Fruit fly (Drosophila melanogaster) whole organism, embryonic: ENCODE results near the gene nmo.

ENCODE experiments used
- C15 ChIP-seq: fragments of 200-800 bp; sonication (Bioruptor generic); IDR thresholded peaks from 3 replicates; pipeline ENCODE4 v1.3.6; 2022; ENCODE audit warnings: missing biosample characterization, missing genetic modification characterization
- CG10431 ChIP-seq: fragments of 200-800 bp; sonication (Bioruptor generic); optimal IDR thresholded peaks from 3 replicates; lab custom pipeline; 2018; ENCODE audit warnings: missing biosample characterization, mild to moderate bottlenecking, missing genetic modification characterization
- CG10462 ChIP-seq: fragments of 200-800 bp; sonication (Bioruptor generic); optimal IDR thresholded peaks from 2 replicates; lab custom pipeline; 2016; ENCODE audit warnings: missing biosample characterization, missing genetic modification characterization
- CG11093 ChIP-seq: fragments of 200-800 bp; sonication (Bioruptor generic); IDR thresholded peaks from 3 replicates; pipeline ENCODE4 v1.3.6; 2022; ENCODE audit warnings: missing biosample characterization, missing genetic modification characterization
- CG12155 ChIP-seq: fragments of 200-800 bp; sonication (Bioruptor generic); optimal IDR thresholded peaks from 3 replicates; lab custom pipeline; 2016; ENCODE audit warnings: missing biosample characterization, missing genetic modification characterization
- CG15011 ChIP-seq: fragments of 200-800 bp; sonication (Bioruptor generic); optimal IDR thresholded peaks from 3 replicates; lab custom pipeline; 2018; ENCODE audit warnings: missing biosample characterization, mild to moderate bottlenecking, missing genetic modification characterization
- CG17186 ChIP-seq: fragments of 200-800 bp; sonication (Bioruptor generic); optimal IDR thresholded peaks from 3 replicates; lab custom pipeline; 2017; ENCODE audit warnings: missing biosample characterization, missing genetic modification reagents, missing genetic modification characterization
- CG1792 ChIP-seq: fragments of 200-800 bp; sonication (Bioruptor generic); optimal IDR thresholded peaks from 2 replicates; lab custom pipeline; 2016; ENCODE audit warnings: missing biosample characterization, missing genetic modification characterization
- CG2678 ChIP-seq: fragments of 200-800 bp; sonication (Bioruptor generic); optimal IDR thresholded peaks from 3 replicates; lab custom pipeline; 2019; ENCODE audit warnings: missing biosample characterization, mild to moderate bottlenecking, missing genetic modification characterization, moderate library complexity
- CG30403 ChIP-seq: fragments of 200-800 bp; sonication (Bioruptor generic); optimal IDR thresholded peaks from 3 replicates; lab custom pipeline; 2016; ENCODE audit warnings: missing biosample characterization, missing genetic modification characterization
- CG42726 ChIP-seq: fragments of 200-800 bp; sonication (Bioruptor generic); IDR thresholded peaks from 2 replicates; pipeline ENCODE4 v1.3.6; 2022; ENCODE audit warnings: missing biosample characterization, missing genetic modification characterization; ENCODE audit not compliant: partially characterized antibody
- CG4617 ChIP-seq: fragments of 200-800 bp; sonication (Bioruptor generic); optimal IDR thresholded peaks from 3 replicates; lab custom pipeline; 2016; ENCODE audit warnings: missing biosample characterization, missing genetic modification characterization, borderline replicate concordance
- CG4730 ChIP-seq: fragments of 200-800 bp; sonication (Bioruptor generic); IDR thresholded peaks from 2 replicates; pipeline ENCODE4 v1.3.6; 2022; ENCODE audit warnings: missing biosample characterization, missing genetic modification characterization
- CG5180 ChIP-seq: fragments of 200-800 bp; sonication (Bioruptor generic); optimal IDR thresholded peaks from 3 replicates; lab custom pipeline; 2017; ENCODE audit warnings: missing biosample characterization, missing genetic modification characterization, mild to moderate bottlenecking, moderate library complexity, missing genetic modification reagents
- CG5953 ChIP-seq: fragments of 200-800 bp; sonication (Bioruptor generic); IDR thresholded peaks from 2 replicates; pipeline ENCODE4 v1.3.6; 2022; ENCODE audit warnings: missing biosample characterization, missing genetic modification characterization
- CG7786 ChIP-seq: fragments of 200-800 bp; sonication (Bioruptor generic); optimal IDR thresholded peaks from 2 replicates; lab custom pipeline; 2016; ENCODE audit warnings: missing biosample characterization, missing genetic modification characterization
- CG7987 ChIP-seq: fragments of 200-800 bp; sonication (Bioruptor generic); optimal IDR thresholded peaks from 2 replicates; lab custom pipeline; 2018; ENCODE audit warnings: missing biosample characterization, mild to moderate bottlenecking, missing genetic modification characterization, moderate library complexity
- CG8944 ChIP-seq: fragments of 200-800 bp; sonication (Bioruptor generic); optimal IDR thresholded peaks from 3 replicates; lab custom pipeline; 2016; ENCODE audit warnings: missing biosample characterization, missing genetic modification characterization
- Camta ChIP-seq: fragments of 200-800 bp; sonication (Bioruptor generic); optimal IDR thresholded peaks from 2 replicates; lab custom pipeline; 2016; ENCODE audit warnings: missing biosample characterization, missing genetic modification characterization
- E2f2 ChIP-seq: fragments of 200-800 bp; sonication (Bioruptor generic); IDR thresholded peaks from 2 replicates; pipeline ENCODE4 v1.3.6; 2022; ENCODE audit warnings: missing biosample characterization, missing genetic modification characterization
- HHEX ChIP-seq: fragments of 200-800 bp; sonication (Bioruptor generic); optimal IDR thresholded peaks from 3 replicates; lab custom pipeline; 2017; ENCODE audit warnings: missing biosample characterization, mild to moderate bottlenecking, missing genetic modification characterization, missing genetic modification reagents
- Hmx ChIP-seq: fragments of 200-800 bp; sonication (Bioruptor generic); optimal IDR thresholded peaks from 2 replicates; lab custom pipeline; 2016; ENCODE audit warnings: missing biosample characterization, missing genetic modification characterization
- Mad ChIP-seq: fragments of 200-800 bp; sonication (Bioruptor generic); optimal IDR thresholded peaks from 2 replicates; lab custom pipeline; 2016; ENCODE audit warnings: missing biosample characterization, missing genetic modification characterization
- NfI ChIP-seq: fragments of 200-800 bp; sonication (Bioruptor generic); optimal IDR thresholded peaks from 3 replicates; lab custom pipeline; 2018; ENCODE audit warnings: missing biosample characterization, mild to moderate bottlenecking, missing genetic modification characterization, moderate library complexity
- Rfx ChIP-seq: fragments of 200-800 bp; sonication (Bioruptor generic); IDR thresholded peaks from 2 replicates; pipeline ENCODE4 v1.3.6; 2022; ENCODE audit warnings: missing biosample characterization, missing genetic modification characterization
- Sox102F ChIP-seq: fragments of 200-800 bp; sonication (Bioruptor generic); optimal IDR thresholded peaks from 2 replicates; lab custom pipeline; 2018; ENCODE audit warnings: missing biosample characterization, mild to moderate bottlenecking, missing genetic modification characterization, moderate library complexity
- Tbp ChIP-seq: fragments of >200 bp; optimal IDR thresholded peaks from 2 replicates; lab custom pipeline; 2018; ENCODE audit warnings: missing biosample characterization, missing genetic modification characterization
- aop ChIP-seq: fragments of 200-800 bp; sonication (Bioruptor generic); IDR thresholded peaks from 2 replicates; pipeline ENCODE4 v1.3.6; 2022; ENCODE audit warnings: missing biosample characterization, missing genetic modification characterization
- ap ChIP-seq: fragments of 200-800 bp; sonication (Bioruptor generic); IDR thresholded peaks from 2 replicates; pipeline ENCODE4 v1.3.6; 2022; ENCODE audit warnings: missing biosample characterization, missing genetic modification characterization
- cato ChIP-seq: fragments of 200-800 bp; sonication (Bioruptor generic); optimal IDR thresholded peaks from 2 replicates; lab custom pipeline; 2016; ENCODE audit warnings: missing biosample characterization, missing genetic modification characterization, borderline replicate concordance
- cg ChIP-seq: fragments of 200-800 bp; sonication (Bioruptor generic); optimal IDR thresholded peaks from 3 replicates; lab custom pipeline; 2019; ENCODE audit warnings: missing biosample characterization, mild to moderate bottlenecking, missing genetic modification characterization, moderate library complexity
- crol ChIP-seq: fragments of 200-800 bp; sonication (Bioruptor generic); IDR thresholded peaks from 2 replicates; pipeline ENCODE4 v1.3.6; 2022; ENCODE audit warnings: missing biosample characterization, missing genetic modification characterization
- emc ChIP-seq: fragments of 200-800 bp; sonication (Bioruptor generic); optimal IDR thresholded peaks from 2 replicates; lab custom pipeline; 2016; ENCODE audit warnings: missing biosample characterization, missing genetic modification characterization
- ewg ChIP-seq: fragments of 200-800 bp; sonication (Bioruptor generic); optimal IDR thresholded peaks from 3 replicates; lab custom pipeline; 2017; ENCODE audit warnings: mild to moderate bottlenecking, missing biosample characterization, missing genetic modification reagents, missing genetic modification characterization
- gcm2 ChIP-seq: fragments of 200-800 bp; sonication (Bioruptor generic); optimal IDR thresholded peaks from 2 replicates; lab custom pipeline; 2016; ENCODE audit warnings: missing biosample characterization, missing genetic modification characterization
- h ChIP-seq: fragments of >200 bp; optimal IDR thresholded peaks from 2 replicates; lab custom pipeline; 2017
- ind ChIP-seq: fragments of 200-800 bp; sonication (Bioruptor generic); optimal IDR thresholded peaks from 3 replicates; lab custom pipeline; 2016; ENCODE audit warnings: missing biosample characterization, missing genetic modification characterization
- kni ChIP-seq: fragments of 200-800 bp; sonication (Bioruptor generic); optimal IDR thresholded peaks from 3 replicates; lab custom pipeline; 2017; ENCODE audit warnings: mild to moderate bottlenecking, missing biosample characterization, missing genetic modification reagents, missing genetic modification characterization
- lab ChIP-seq: fragments of 200-800 bp; sonication (Bioruptor generic); optimal IDR thresholded peaks from 3 replicates; lab custom pipeline; 2017; ENCODE audit warnings: missing biosample characterization, missing genetic modification characterization, mild to moderate bottlenecking, moderate library complexity, missing genetic modification reagents
- lmd ChIP-seq: fragments of 200-800 bp; sonication (Bioruptor generic); IDR thresholded peaks from 2 replicates; pipeline ENCODE4 v1.3.6; 2022; ENCODE audit warnings: missing biosample characterization, missing genetic modification characterization
- lola ChIP-seq, 3 experiments: fragments of >200 bp in 2 of 3; fragments of 200-800 bp in 1 of 3; sonication (Bioruptor generic) in 1 of 3; optimal IDR thresholded peaks; 2 replicates each; lab custom pipeline; 2017 to 2019; ENCODE audit warnings: missing biosample characterization in 3 of 3, missing genetic modification characterization in 3 of 3, mild to moderate bottlenecking in 1 of 3, moderate library complexity in 1 of 3
- maf-S ChIP-seq: fragments of 200-800 bp; sonication (Bioruptor generic); optimal IDR thresholded peaks from 2 replicates; lab custom pipeline; 2016; ENCODE audit warnings: missing biosample characterization, missing genetic modification characterization
- pum ChIP-seq: fragments of 200-800 bp; sonication (Bioruptor generic); optimal IDR thresholded peaks from 2 replicates; lab custom pipeline; 2016; ENCODE audit warnings: missing biosample characterization, missing genetic modification characterization
- rib ChIP-seq: fragments of 200-800 bp; sonication (Bioruptor generic); IDR thresholded peaks from 2 replicates; pipeline ENCODE4 v1.3.6; 2022; ENCODE audit warnings: missing biosample characterization, missing genetic modification characterization
- sisA ChIP-seq: fragments of 200-800 bp; sonication (Bioruptor generic); IDR thresholded peaks from 2 replicates; pipeline ENCODE4 v1.3.6; 2022; ENCODE audit warnings: missing biosample characterization, missing genetic modification characterization
- slbo ChIP-seq: fragments of 200-800 bp; sonication (Bioruptor generic); IDR thresholded peaks from 2 replicates; pipeline ENCODE4 v1.3.6; 2022; ENCODE audit warnings: missing biosample characterization, missing genetic modification characterization
- sqz ChIP-seq: fragments of 200-800 bp; sonication (Bioruptor generic); optimal IDR thresholded peaks from 3 replicates; lab custom pipeline; 2018; ENCODE audit warnings: missing biosample characterization, mild to moderate bottlenecking, missing genetic modification characterization
- ssp ChIP-seq: fragments of 200-800 bp; sonication (Bioruptor generic); IDR thresholded peaks from 2 replicates; pipeline ENCODE4 v1.3.6; 2022; ENCODE audit warnings: missing biosample characterization, missing genetic modification characterization
- tio ChIP-seq: fragments of 200-800 bp; sonication (Bioruptor generic); optimal IDR thresholded peaks from 2 replicates; lab custom pipeline; 2017; ENCODE audit warnings: missing biosample characterization, missing genetic modification characterization, inconsistent platforms
- zfh1 ChIP-seq: fragments of 200-800 bp; sonication (Bioruptor generic); IDR thresholded peaks from 3 replicates; pipeline ENCODE4 v1.3.6; 2022; ENCODE audit warnings: missing biosample characterization, missing genetic modification characterization

Gene nmo

dm6 chr3L:7960707-7961695 lies 17.8 kb upstream of the nmo start (continued):
- no peak for TF ChIP-seq Sox102F (GFP tag; lab: Kevin White, UChicago)
- no peak for TF ChIP-seq ssp (GFP tag; lab: Robert Waterston, UW)
- no peak for TF ChIP-seq CG10431 (GFP tag; lab: Kevin White, UChicago)
- TF ChIP-seq CG15011 (GFP tag; lab: Kevin White, UChicago), result no peak
- no peak for TF ChIP-seq crol
- TF ChIP-seq CG2678 (tag; lab: Kevin White, UChicago), result peak; percentile 66
- TF ChIP-seq CG4617 (GFP tag; lab: Kevin White, UChicago), result no peak
- no peak for TF ChIP-seq Tbp
- no peak for TF ChIP-seq Hmx (GFP tag; lab: Kevin White, UChicago)
- no peak for TF ChIP-seq slbo (GFP tag; lab: Robert Waterston, UW)
- no peak for TF ChIP-seq gcm2 (GFP tag; lab: Kevin White, UChicago)
- no peak for TF ChIP-seq cato (GFP tag; lab: Kevin White, UChicago)
- TF ChIP-seq CG8944 (GFP tag; lab: Kevin White, UChicago), result no peak
- TF ChIP-seq ind, result no peak
- peak in 1 of 3 experiments; percentile 17 for TF ChIP-seq lola (GFP tag; optimal IDR thresholded peaks at IDR 0.05; lab: Kevin White, UChicago)
- no peak for TF ChIP-seq CG7987 (GFP tag; lab: Kevin White, UChicago)
- no peak for TF ChIP-seq Rfx
- TF ChIP-seq maf-S, result no peak
- no peak for TF ChIP-seq sisA
- TF ChIP-seq CG5953 (GFP tag; lab: Robert Waterston, UW), result no peak
- no peak for TF ChIP-seq CG7786
- no peak for TF ChIP-seq C15
- no peak for TF ChIP-seq CG12155
- no peak for TF ChIP-seq CG4730
- peak; percentile 62 for TF ChIP-seq sqz (GFP tag; lab: Kevin White, UChicago)
- TF ChIP-seq CG30403 (GFP tag; lab: Kevin White, UChicago), result no peak
- no peak for TF ChIP-seq E2f2 (GFP tag; lab: Robert Waterston, UW)
- no peak for TF ChIP-seq cg
- no peak for TF ChIP-seq CG5180 (GFP tag; lab: Kevin White, UChicago)
- TF ChIP-seq rib, result no peak
- no peak; the same call in 2 of the 3 replicates for TF ChIP-seq CG11093
- no peak for TF ChIP-seq pum (GFP tag; lab: Kevin White, UChicago)
- TF ChIP-seq zfh1 (GFP tag; lab: Robert Waterston, UW), result peak; percentile 52; the same call in 2 of the 3 replicates
- TF ChIP-seq lab (GFP tag; lab: Kevin White, UChicago), result peak; percentile 13
- no peak for TF ChIP-seq tio (GFP tag; lab: Kevin White, UChicago)
- TF ChIP-seq CG1792, result no peak
- no peak for TF ChIP-seq lmd (GFP tag; lab: Robert Waterston, UW)
- no peak for TF ChIP-seq ap (GFP tag; lab: Robert Waterston, UW)
- TF ChIP-seq HHEX, result no peak
- no peak for TF ChIP-seq emc (GFP tag; lab: Kevin White, UChicago)
- TF ChIP-seq CG42726 (GFP tag; lab: Robert Waterston, UW), result no peak
- peak; percentile 61 for TF ChIP-seq kni (GFP tag; lab: Kevin White, UChicago)
- no peak for TF ChIP-seq Mad
- TF ChIP-seq CG10462, result no peak
- no peak for TF ChIP-seq aop (GFP tag; lab: Robert Waterston, UW)
- peak; percentile 43 for TF ChIP-seq Camta (GFP tag; lab: Kevin White, UChicago)
- TF ChIP-seq CG17186, result no peak
- no peak for TF ChIP-seq h (lab: Kevin White, UChicago)
- no peak for TF ChIP-seq ewg (GFP tag; lab: Kevin White, UChicago)
- TF ChIP-seq NfI (GFP tag; lab: Kevin White, UChicago), result no peak
